Fruit fly (Drosophila melanogaster): ENCODE measurements around the gene CG3744.
A peak's percentile ranks its signal among the peaks of the same experiment; 100 is the strongest.

Gene CG3744

dm6 chr3R:24875939-24876842 is at the start of gene CG3744 (continued):
- TF ChIP-seq D (optimal IDR thresholded peaks at IDR 0.05) (no peak), D (GFP tag; optimal IDR thresholded peaks at IDR 0.05) (peak; percentile 76), CG4617 (GFP tag; optimal IDR thresholded peaks at IDR 0.05; ENCODE audit: borderline replicate concordance) (peak; percentile 78), bowl (GFP tag; IDR thresholded peaks at IDR 0.05) (peak; percentile 86), CG15011 (GFP tag; optimal IDR thresholded peaks at IDR 0.05) (peak; percentile 53), btn (GFP tag; optimal IDR thresholded peaks at IDR 0.05) (no peak), CG8388 (GFP tag; optimal IDR thresholded peaks at IDR 0.05) (peak; percentile 87), CG7357 (GFP tag; IDR thresholded peaks at IDR 0.05) (peak; percentile 79), Rx (GFP tag; IDR thresholded peaks at IDR 0.05) (peak; percentile 90), tin (GFP tag; optimal IDR thresholded peaks at IDR 0.05) (peak; percentile 95), HLHmδ (GFP tag; optimal IDR thresholded peaks at IDR 0.05) (no peak), Hey (tag; optimal IDR thresholded peaks at IDR 0.05) (peak; percentile 9), MESR4 (GFP tag; optimal IDR thresholded peaks at IDR 0.05) (peak; percentile 60), corto (GFP tag; optimal IDR thresholded peaks at IDR 0.05) (peak; percentile 44), CG11560 (tag; IDR thresholded peaks at IDR 0.05) (peak; percentile 72), CG3065 (GFP tag; optimal IDR thresholded peaks at IDR 0.05) (peak; percentile 76), Tbp (GFP tag; optimal IDR thresholded peaks at IDR 0.05) (no peak), h (optimal IDR thresholded peaks at IDR 0.05) (no peak), CG12769 (tag; optimal IDR thresholded peaks at IDR 0.05) (no peak), Max (GFP tag; optimal IDR thresholded peaks at IDR 0.05) (peak; percentile 54), CG34376 (GFP tag; optimal IDR thresholded peaks at IDR 0.05) (peak; percentile 74), Atf3 (GFP tag; optimal IDR thresholded peaks at IDR 0.05) (peak; percentile 53), Kr (GFP tag; optimal IDR thresholded peaks at IDR 0.05) (no peak), CG7745 (tag; optimal IDR thresholded peaks at IDR 0.05) (no peak), tap (tag; optimal IDR thresholded peaks at IDR 0.05) (peak; percentile 85), jigr1 (GFP tag; IDR thresholded peaks at IDR 0.05) (peak; percentile 81; the same call in 2 of the 3 replicates), CG17328 (GFP tag; IDR thresholded peaks at IDR 0.05) (peak; percentile 93), peb (GFP tag; IDR thresholded peaks at IDR 0.05) (peak; percentile 78), nom (GFP tag; optimal IDR thresholded peaks at IDR 0.05) (no peak), pum (GFP tag; optimal IDR thresholded peaks at IDR 0.05) (peak; percentile 68), CG7271 (tag; optimal IDR thresholded peaks at IDR 0.05) (peak; percentile 40), chinmo (GFP tag; IDR thresholded peaks at IDR 0.05; ENCODE audit: partially characterized antibody) (peak; percentile 94), CG17385 (GFP tag; optimal IDR thresholded peaks at IDR 0.05) (peak; percentile 80), tio (GFP tag; optimal IDR thresholded peaks at IDR 0.05) (no peak), abd-A (tag; optimal IDR thresholded peaks at IDR 0.05) (no peak), pros (GFP tag; optimal IDR thresholded peaks at IDR 0.05) (no peak), tna (GFP tag; IDR thresholded peaks at IDR 0.05; ENCODE audit: partially characterized antibody) (peak; percentile 88), BtbVII (GFP tag; optimal IDR thresholded peaks at IDR 0.05) (peak; percentile 77), Camta (GFP tag; optimal IDR thresholded peaks at IDR 0.05) (peak; percentile 46), HmgZ (tag; optimal IDR thresholded peaks at IDR 0.05) (peak; percentile 73), NC2α (GFP tag; optimal IDR thresholded peaks at IDR 0.05) (peak; percentile 45), Six4 (GFP tag; optimal IDR thresholded peaks at IDR 0.05) (peak; percentile 86), CG18619 (GFP tag; optimal IDR thresholded peaks at IDR 0.05) (peak; percentile 90), CG12071 (GFP tag; optimal IDR thresholded peaks at IDR 0.05) (peak; percentile 69), MTF-1 (GFP tag; optimal IDR thresholded peaks at IDR 0.05; ENCODE audit: borderline replicate concordance) (peak; percentile 81), CG8765 (GFP tag; IDR thresholded peaks at IDR 0.05) (peak; percentile 92), CG7786 (GFP tag; optimal IDR thresholded peaks at IDR 0.05) (peak; percentile 73), CG13287 (GFP tag; IDR thresholded peaks at IDR 0.05; ENCODE audit: partially characterized antibody) (peak; percentile 96), CG11093 (GFP tag; IDR thresholded peaks at IDR 0.05) (peak; percentile 83)

All from whole organism, embryonic.